Fruit fly (Drosophila melanogaster) Kc167 (cell line): Measurements from ENCODE around the gene RunxB.

Experiments used
- Sin3A ChIP-seq: fragments of >200 bp; optimal IDR thresholded peaks from 2 replicates; lab custom pipeline; 2018; ENCODE audit warnings: missing external identifiers
- h ChIP-seq: fragments of >200 bp; optimal IDR thresholded peaks from 3 replicates; lab custom pipeline; 2018; ENCODE audit warnings: missing external identifiers
- insv ChIP-seq: fragments of >200 bp; optimal IDR thresholded peaks from 3 replicates; lab custom pipeline; 2018; ENCODE audit warnings: missing external identifiers
- psq ChIP-seq: fragments of >200 bp; optimal IDR thresholded peaks from 2 replicates; lab custom pipeline; 2017; ENCODE audit warnings: missing external identifiers

- TF ChIP-seq h (lab: Kevin White, UChicago) = no peak
- no peak for TF ChIP-seq Sin3A (lab: Kevin White, UChicago)
- no peak for TF ChIP-seq insv (lab: Kevin White, UChicago)
- no peak for TF ChIP-seq psq (lab: Kevin White, UChicago)
Measured at dm6 chrX:20505897-20506296, 32.4 kb upstream of the RunxB start.
